Worm (Caenorhabditis elegans): ENCODE results near the gene jmjd-1.1.

DNA sequence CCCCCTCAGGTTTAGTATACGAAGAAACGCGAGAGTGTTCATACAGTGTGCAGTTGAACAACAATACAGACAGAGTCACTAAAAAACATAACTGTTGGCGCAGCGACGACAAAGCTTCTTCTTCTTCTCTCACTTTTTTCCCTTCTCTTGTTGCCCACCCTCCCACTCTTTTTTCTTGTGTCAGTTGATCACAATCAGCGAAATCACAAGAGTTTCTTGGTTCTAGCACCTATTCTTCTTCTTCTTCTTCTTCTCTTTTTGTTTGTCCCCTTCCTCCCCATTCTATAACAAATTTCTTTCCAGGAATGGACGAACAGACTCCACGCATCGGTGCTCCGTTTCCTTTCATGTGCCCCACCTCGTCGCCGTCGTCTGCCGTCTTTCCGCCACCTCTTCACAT is 15.9 kb upstream of the jmjd-1.1 start, which contains the start of gene F43G6.4:
- no peak for TF ChIP-seq hmbx-1 (tag; optimal IDR thresholded peaks at IDR 0.05)
- no peak for TF ChIP-seq scrt-1 (GFP tag; IDR thresholded peaks at IDR 0.05)
- no peak for TF ChIP-seq hnd-1 (tag; optimal IDR thresholded peaks at IDR 0.05)
- TF ChIP-seq sea-1 (GFP tag; conservative IDR thresholded peaks at IDR 0.05), result no peak
- no peak for TF ChIP-seq ets-7 (tag; optimal IDR thresholded peaks at IDR 0.05)
- TF ChIP-seq ceh-13 (GFP tag; optimal IDR thresholded peaks at IDR 0.05), result no peak
- no peak for TF ChIP-seq pes-1 (GFP tag; IDR thresholded peaks at IDR 0.05)
- TF ChIP-seq hmg-4 (GFP tag; optimal IDR thresholded peaks at IDR 0.05), result no peak
